Fruit fly (Drosophila melanogaster): ENCODE data around the gene CG7215.

Gene CG7215

DNA sequence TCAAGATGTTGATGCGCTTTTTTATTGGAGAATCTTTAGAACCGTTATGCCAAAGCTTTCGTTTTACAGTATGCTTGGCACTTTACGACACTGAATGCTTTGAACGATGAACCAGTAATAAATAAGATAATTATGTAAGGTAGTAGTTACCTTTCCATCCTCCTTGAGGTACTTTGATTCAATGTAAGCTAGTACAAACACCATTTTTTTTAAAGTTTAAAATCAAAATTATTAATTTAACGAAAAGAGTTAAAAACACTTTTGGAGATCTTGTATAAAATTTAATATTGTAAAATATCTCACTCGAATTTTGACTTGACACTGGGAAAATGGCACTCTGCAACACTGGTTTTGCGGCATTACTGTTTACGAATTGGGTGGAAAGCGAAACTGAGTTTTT, 18.3 kb upstream of the CG7215 start, which contains the start of the genes Arp5 and CG7208 (continued):
- no peak for TF ChIP-seq CG14860 (GFP tag; IDR thresholded peaks at IDR 0.05; ENCODE audit: partially characterized antibody)
- TF ChIP-seq CG12744 (GFP tag; optimal IDR thresholded peaks at IDR 0.05), result peak; percentile 44
- TF ChIP-seq Gsc (GFP tag; IDR thresholded peaks at IDR 0.05), result no peak
- TF ChIP-seq Adf1 (GFP tag; IDR thresholded peaks at IDR 0.05), result peak; percentile 39
- peak; percentile 82 for TF ChIP-seq Dbx (GFP tag; IDR thresholded peaks at IDR 0.05)
- TF ChIP-seq cas (GFP tag; IDR thresholded peaks at IDR 0.05), result 0 out of 2 replicates have a peak, but pooled peaks have one; percentile 36
- TF ChIP-seq Sin3A (optimal IDR thresholded peaks at IDR 0.05), result peak; percentile 9
- TF ChIP-seq H15 (GFP tag; IDR thresholded peaks at IDR 0.05), result peak; percentile 54; the same call in 2 of the 3 replicates
- peak; percentile 57 for TF ChIP-seq gsb-n (tag; optimal IDR thresholded peaks at IDR 0.05)
- peak; percentile 76 for TF ChIP-seq Hsf (GFP tag; optimal IDR thresholded peaks at IDR 0.05)
- TF ChIP-seq Lhr (GFP tag; optimal IDR thresholded peaks at IDR 0.05), result peak; percentile 55
- TF ChIP-seq CG18011 (GFP tag; optimal IDR thresholded peaks at IDR 0.05), result peak; percentile 54
- peak; percentile 72 for TF ChIP-seq Bteb2 (GFP tag; optimal IDR thresholded peaks at IDR 0.05)
- peak; percentile 1 for TF ChIP-seq Usf (GFP tag; optimal IDR thresholded peaks at IDR 0.05)
- TF ChIP-seq CG15696 (tag; optimal IDR thresholded peaks at IDR 0.05), result peak; percentile 4
- TF ChIP-seq CG17359 (tag; optimal IDR thresholded peaks at IDR 0.05), result peak; percentile 74
- TF ChIP-seq CG18476 (GFP tag; optimal IDR thresholded peaks at IDR 0.05), result peak; percentile 63
- peak; percentile 83 for TF ChIP-seq nmo (GFP tag; optimal IDR thresholded peaks at IDR 0.05)
- peak; percentile 41 for TF ChIP-seq tx (GFP tag; optimal IDR thresholded peaks at IDR 0.05)
- TF ChIP-seq Gug (GFP tag; IDR thresholded peaks at IDR 0.05), result peak; percentile 50; the same call in 2 of the 4 replicates
- 0 out of 2 replicates have a peak, but pooled peaks have one; percentile 8 for TF ChIP-seq gsb (GFP tag; IDR thresholded peaks at IDR 0.05)
- peak; percentile 31 for TF ChIP-seq CG9609 (GFP tag; optimal IDR thresholded peaks at IDR 0.05)
- peak; percentile 53 for TF ChIP-seq CG33213 (GFP tag; optimal IDR thresholded peaks at IDR 0.05)
- peak; percentile 53 for TF ChIP-seq tap (tag; optimal IDR thresholded peaks at IDR 0.05)
- no peak for TF ChIP-seq D19A (tag; optimal IDR thresholded peaks at IDR 0.05)
- TF ChIP-seq CG7357 (GFP tag; IDR thresholded peaks at IDR 0.05), result 0 out of 3 replicates have a peak, but pooled peaks have one; percentile 36
- peak; percentile 73 for TF ChIP-seq CG3281 (GFP tag; optimal IDR thresholded peaks at IDR 0.05)
- TF ChIP-seq ssp (GFP tag; IDR thresholded peaks at IDR 0.05), result peak; percentile 41
- peak; percentile 51 for TF ChIP-seq CG17829 (tag; optimal IDR thresholded peaks at IDR 0.05)
- no peak for TF ChIP-seq CG3065 (GFP tag; optimal IDR thresholded peaks at IDR 0.05)
- peak; percentile 0 for TF ChIP-seq en (GFP tag; optimal IDR thresholded peaks at IDR 0.05)
- TF ChIP-seq CG2889 (GFP tag; IDR thresholded peaks at IDR 0.05), result 0 out of 3 replicates have a peak, but pooled peaks have one; percentile 22
- TF ChIP-seq fd96Cb (tag; optimal IDR thresholded peaks at IDR 0.05), result peak; percentile 62
- peak; percentile 78 for TF ChIP-seq CG13775 (GFP tag; optimal IDR thresholded peaks at IDR 0.05)
- peak; percentile 34 for TF ChIP-seq cato (GFP tag; optimal IDR thresholded peaks at IDR 0.05; ENCODE audit: borderline replicate concordance)
- peak; percentile 66 for TF ChIP-seq CHES-1-like (GFP tag; optimal IDR thresholded peaks at IDR 0.05)
- TF ChIP-seq CG33557 (GFP tag; optimal IDR thresholded peaks at IDR 0.05), result peak; percentile 19
- peak; percentile 57 for TF ChIP-seq HLH54F (GFP tag; optimal IDR thresholded peaks at IDR 0.05)
- peak; percentile 81 for TF ChIP-seq CG3847 (GFP tag; IDR thresholded peaks at IDR 0.05)
- TF ChIP-seq CG31441 (GFP tag; IDR thresholded peaks at IDR 0.05), result peak; percentile 73
- no peak for TF ChIP-seq CG10959 (GFP tag; IDR thresholded peaks at IDR 0.05)
- peak; percentile 95 for TF ChIP-seq stwl (tag; optimal IDR thresholded peaks at IDR 0.05)
- peak; percentile 40 to 61 for TF ChIP-seq chif (GFP tag; optimal IDR thresholded peaks at IDR 0.05)
- TF ChIP-seq Xrp1 (GFP tag; IDR thresholded peaks at IDR 0.05), result peak; percentile 67
- 0 out of 2 replicates have a peak, but pooled peaks have one; percentile 12 for TF ChIP-seq bbx (GFP tag; IDR thresholded peaks at IDR 0.05; ENCODE audit: partially characterized antibody)
- peak; percentile 70 for TF ChIP-seq mam (GFP tag; optimal IDR thresholded peaks at IDR 0.05)
- no peak for TF ChIP-seq Hey (tag; optimal IDR thresholded peaks at IDR 0.05)
- TF ChIP-seq danr (GFP tag; IDR thresholded peaks at IDR 0.05), result 0 out of 2 replicates have a peak, but pooled peaks have one; percentile 10
- peak; percentile 34 for TF ChIP-seq CG3995 (GFP tag; optimal IDR thresholded peaks at IDR 0.05)
- TF ChIP-seq pfk (GFP tag; optimal IDR thresholded peaks at IDR 0.05), result no peak
- peak; percentile 15 for TF ChIP-seq CG7987 (GFP tag; optimal IDR thresholded peaks at IDR 0.05)
